Worm (Caenorhabditis elegans) whole organism, L3 larva: ENCODE measurements around the gene Y42H9AR.5.

ENCODE experiments used
- R02D3.7 ChIP-seq: fragments of 150-350 bp; optimal IDR thresholded peaks from 2 replicates; lab custom pipeline; 2014; ENCODE audit warnings: missing biosample characterization, missing genetic modification characterization
- ZK546.5 ChIP-seq: sonication (generic microtip); optimal IDR thresholded peaks from 2 replicates; lab custom pipeline; 2017; ENCODE audit warnings: missing biosample characterization, missing genetic modification characterization
- aly-2 ChIP-seq: fragments of 150-350 bp; optimal IDR thresholded peaks from 2 replicates; lab custom pipeline; 2014; ENCODE audit warnings: missing biosample characterization, missing genetic modification characterization
- ceh-16 ChIP-seq: sonication (generic microtip); optimal IDR thresholded peaks from 2 replicates; lab custom pipeline; 2017; ENCODE audit warnings: missing biosample characterization, missing genetic modification characterization
- ceh-28 ChIP-seq: fragments of 150-350 bp; optimal IDR thresholded peaks from 2 replicates; lab custom pipeline; 2014; ENCODE audit warnings: missing biosample characterization, missing genetic modification reagents, missing genetic modification characterization
- ceh-82 ChIP-seq: fragments of 150-350 bp; optimal IDR thresholded peaks from 2 replicates; lab custom pipeline; 2014; ENCODE audit warnings: missing biosample characterization, missing genetic modification characterization
- ceh-9 ChIP-seq: sonication (generic microtip); optimal IDR thresholded peaks from 2 replicates; lab custom pipeline; 2018; ENCODE audit warnings: missing biosample characterization, missing genetic modification characterization
- daf-12 ChIP-seq: fragments of 150-350 bp; optimal IDR thresholded peaks from 2 replicates; lab custom pipeline; 2014; ENCODE audit warnings: missing biosample characterization, missing genetic modification reagents, missing genetic modification characterization
- egl-5 ChIP-seq: fragments of 150-350 bp; optimal IDR thresholded peaks from 2 replicates; lab custom pipeline; 2017; ENCODE audit warnings: missing biosample characterization, missing genetic modification reagents, missing genetic modification characterization, inconsistent platforms
- elt-1 ChIP-seq: fragments of 150-350 bp; optimal IDR thresholded peaks from 2 replicates; lab custom pipeline; 2014; ENCODE audit warnings: missing biosample characterization, missing genetic modification characterization
- elt-2 ChIP-seq: sonication (generic microtip); optimal IDR thresholded peaks from 2 replicates; lab custom pipeline; 2016; ENCODE audit warnings: missing genetic modification reagents, mild to moderate bottlenecking, missing genetic modification characterization, missing compliant biosample characterization
- eor-1 ChIP-seq, 2 experiments: fragments of 150-350 bp; optimal IDR thresholded peaks; 2 replicates each; lab custom pipeline; 2014 to 2018; ENCODE audit warnings: missing biosample characterization in 2 of 2, missing genetic modification characterization in 2 of 2
- fkh-10 ChIP-seq: sonication (generic microtip); optimal IDR thresholded peaks from 2 replicates; lab custom pipeline; 2017; ENCODE audit warnings: missing biosample characterization, missing genetic modification reagents, missing genetic modification characterization
- fkh-2 ChIP-seq: fragments of 150-350 bp; optimal IDR thresholded peaks from 2 replicates; lab custom pipeline; 2014; ENCODE audit warnings: missing biosample characterization, missing genetic modification reagents, missing genetic modification characterization
- fos-1 ChIP-seq: fragments of 150-350 bp; optimal IDR thresholded peaks from 2 replicates; lab custom pipeline; 2014; ENCODE audit warnings: missing biosample characterization, missing genetic modification characterization
- jun-1 ChIP-seq: fragments of 150-350 bp; optimal IDR thresholded peaks from 2 replicates; lab custom pipeline; 2014; ENCODE audit warnings: missing biosample characterization, missing genetic modification reagents, missing genetic modification characterization
- lin-15B ChIP-seq: fragments of 150-350 bp; optimal IDR thresholded peaks from 2 replicates; lab custom pipeline; 2014; ENCODE audit warnings: missing biosample characterization, missing genetic modification characterization
- lin-39 ChIP-seq: fragments of 150-350 bp; optimal IDR thresholded peaks from 2 replicates; lab custom pipeline; 2018; ENCODE audit warnings: missing biosample characterization, missing genetic modification reagents, missing genetic modification characterization
- mdl-1 ChIP-seq: fragments of 150-350 bp; optimal IDR thresholded peaks from 2 replicates; lab custom pipeline; 2014; ENCODE audit warnings: missing biosample characterization, missing genetic modification characterization
- mml-1 ChIP-seq: fragments of 150-350 bp; sonication (generic microtip); optimal IDR thresholded peaks from 3 replicates; lab custom pipeline; 2014; ENCODE audit warnings: missing biosample characterization, missing genetic modification characterization
- nfya-1 ChIP-seq: sonication (generic microtip); optimal IDR thresholded peaks from 2 replicates; lab custom pipeline; 2017; ENCODE audit warnings: missing genetic modification characterization, mild to moderate bottlenecking, missing compliant biosample characterization, antibody characterized with exemption, moderate library complexity; ENCODE audit not compliant: insufficient read depth
- nhr-23 ChIP-seq: fragments of 150-350 bp; optimal IDR thresholded peaks from 2 replicates; lab custom pipeline; 2014; ENCODE audit warnings: missing biosample characterization, missing genetic modification reagents, missing genetic modification characterization
- nhr-237 ChIP-seq: fragments of 150-350 bp; optimal IDR thresholded peaks from 2 replicates; lab custom pipeline; 2014; ENCODE audit warnings: missing biosample characterization, missing genetic modification characterization
- nhr-25 ChIP-seq: sonication (generic microtip); optimal IDR thresholded peaks from 2 replicates; lab custom pipeline; 2017; ENCODE audit warnings: missing biosample characterization, missing genetic modification characterization
- nhr-43 ChIP-seq: sonication (generic microtip); optimal IDR thresholded peaks from 2 replicates; lab custom pipeline; 2016; ENCODE audit warnings: mild to moderate bottlenecking, missing genetic modification characterization, missing compliant biosample characterization; ENCODE audit not compliant: poor library complexity, severe bottlenecking
- nhr-67 ChIP-seq: fragments of 150-350 bp; optimal IDR thresholded peaks from 2 replicates; lab custom pipeline; 2014; ENCODE audit warnings: missing biosample characterization, missing genetic modification characterization
- nhr-76 ChIP-seq: fragments of 150-350 bp; sonication (generic microtip); optimal IDR thresholded peaks from 5 replicates; lab custom pipeline; 2014; ENCODE audit warnings: missing biosample characterization, missing genetic modification characterization
- pha-4 ChIP-seq: fragments of 150-350 bp; optimal IDR thresholded peaks from 2 replicates; lab custom pipeline; 2014; ENCODE audit warnings: missing biosample characterization, missing genetic modification reagents, missing genetic modification characterization
- pqm-1 ChIP-seq: fragments of 150-350 bp; optimal IDR thresholded peaks from 2 replicates; lab custom pipeline; 2017; ENCODE audit warnings: missing biosample characterization, missing genetic modification characterization, inconsistent platforms
- sea-2 ChIP-seq: fragments of 150-350 bp; sonication (generic microtip); optimal IDR thresholded peaks from 4 replicates; lab custom pipeline; 2014; ENCODE audit warnings: missing biosample characterization, missing genetic modification reagents, missing genetic modification characterization
- skn-1 ChIP-seq: fragments of 150-350 bp; optimal IDR thresholded peaks from 2 replicates; lab custom pipeline; 2014; ENCODE audit warnings: missing biosample characterization, missing genetic modification characterization
- snpc-4 ChIP-seq: fragments of 150-350 bp; optimal IDR thresholded peaks from 2 replicates; lab custom pipeline; 2014; ENCODE audit warnings: missing biosample characterization, missing genetic modification characterization
- unc-39 ChIP-seq: sonication (generic microtip); optimal IDR thresholded peaks from 4 replicates; lab custom pipeline; 2017; ENCODE audit warnings: missing biosample characterization, missing genetic modification characterization
- unc-62 ChIP-seq: fragments of 150-350 bp; sonication (generic microtip); optimal IDR thresholded peaks from 4 replicates; lab custom pipeline; 2014; ENCODE audit warnings: missing biosample characterization, missing genetic modification reagents, missing genetic modification characterization
- zag-1 ChIP-seq: fragments of 150-350 bp; optimal IDR thresholded peaks from 2 replicates; lab custom pipeline; 2014; ENCODE audit warnings: missing biosample characterization, missing genetic modification characterization
- ztf-11 ChIP-seq: fragments of 150-350 bp; optimal IDR thresholded peaks from 2 replicates; lab custom pipeline; 2014; ENCODE audit warnings: missing biosample characterization, missing genetic modification characterization

Y42H9AR.5 gene

DNA sequence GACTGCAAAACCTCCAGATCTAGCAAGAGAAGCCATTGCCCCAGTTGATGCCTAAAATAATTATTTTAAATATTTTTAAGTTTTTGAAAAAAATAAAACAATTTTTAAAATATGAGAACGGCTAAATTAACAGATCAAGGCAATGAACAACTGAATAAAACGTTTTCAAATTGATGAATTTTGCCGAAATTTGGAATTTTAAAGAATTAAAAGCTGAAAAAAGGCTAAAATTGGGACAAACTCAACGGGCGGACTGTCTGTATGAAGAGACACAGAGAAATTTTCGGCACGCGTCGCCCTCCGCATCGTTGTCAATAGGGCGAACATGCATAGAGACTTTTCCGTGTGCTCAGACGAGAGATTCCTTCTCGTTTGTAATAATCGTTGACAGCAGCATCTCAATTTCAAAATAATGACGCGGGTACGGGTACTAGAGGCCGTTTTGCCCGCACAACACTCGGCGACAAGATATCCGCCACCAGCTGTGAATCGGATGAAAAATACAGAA, 33.7 kb downstream of the Y42H9AR.5 start, which contains the start of the genes isp-1 and islo-1 (continued):
- no peak for TF ChIP-seq nhr-76
- TF ChIP-seq R02D3.7 = no peak
- peak; percentile 49 for TF ChIP-seq elt-2 (tag; lab: Kevin White, UChicago)
- peak; percentile 39 for TF ChIP-seq pqm-1
- TF ChIP-seq sea-2 (GFP tag; lab: Kevin White, UChicago) = no peak
- TF ChIP-seq nhr-67 (tag; lab: Kevin White, UChicago) = no peak
- TF ChIP-seq nfya-1 (tag; lab: Kevin White, UChicago) = peak; percentile 72
- TF ChIP-seq mml-1 (tag; lab: Kevin White, UChicago) = no peak
- TF ChIP-seq snpc-4 (tag; lab: Kevin White, UChicago) = peak; percentile 71
- TF ChIP-seq nhr-23 = peak; percentile 53
- peak; percentile 88 for TF ChIP-seq lin-15B (tag; lab: Kevin White, UChicago)
- TF ChIP-seq zag-1 (tag; lab: Kevin White, UChicago) = no peak
- TF ChIP-seq, all 47 proteins: peak for 10

DNA sequence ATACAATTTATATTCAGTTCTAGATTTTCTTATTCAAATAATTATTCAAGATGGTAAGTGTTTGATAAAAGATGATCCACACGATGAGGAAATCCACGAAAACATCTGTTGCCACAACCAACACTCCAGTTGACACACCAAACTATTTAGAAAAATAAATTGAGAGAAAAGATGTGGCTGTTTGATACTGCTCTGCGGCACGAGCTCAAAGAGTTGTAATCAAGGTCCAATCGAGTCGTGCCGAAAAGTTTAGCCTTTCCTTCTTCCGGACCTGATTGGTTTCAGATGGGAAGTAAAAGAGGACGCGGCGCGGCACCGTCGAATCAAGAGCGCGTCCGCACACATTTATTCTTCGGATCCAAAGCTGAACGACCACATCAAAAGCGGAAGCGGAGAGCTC, 34.2 kb downstream of the Y42H9AR.5 start:
- no peak for TF ChIP-seq aly-2 (tag; lab: Kevin White, UChicago)
- no peak for TF ChIP-seq nhr-76
- TF ChIP-seq ceh-16 (tag; lab: Kevin White, UChicago) = no peak
- TF ChIP-seq elt-1 = no peak
- no peak for TF ChIP-seq ceh-82 (tag; lab: Kevin White, UChicago)
- TF ChIP-seq nhr-43 (tag; lab: Kevin White, UChicago) = no peak
- no peak for TF ChIP-seq nhr-67 (tag; lab: Kevin White, UChicago)
- TF ChIP-seq nfya-1 (tag; lab: Kevin White, UChicago) = no peak
- TF ChIP-seq daf-12 (tag; lab: Kevin White, UChicago) = no peak
- TF ChIP-seq sea-2 (GFP tag; lab: Kevin White, UChicago) = no peak
- TF ChIP-seq ZK546.5 = no peak
- no peak for TF ChIP-seq lin-39 (tag; lab: Kevin White, UChicago)
- TF ChIP-seq unc-62 (GFP tag; lab: Kevin White, UChicago) = no peak

DNA sequence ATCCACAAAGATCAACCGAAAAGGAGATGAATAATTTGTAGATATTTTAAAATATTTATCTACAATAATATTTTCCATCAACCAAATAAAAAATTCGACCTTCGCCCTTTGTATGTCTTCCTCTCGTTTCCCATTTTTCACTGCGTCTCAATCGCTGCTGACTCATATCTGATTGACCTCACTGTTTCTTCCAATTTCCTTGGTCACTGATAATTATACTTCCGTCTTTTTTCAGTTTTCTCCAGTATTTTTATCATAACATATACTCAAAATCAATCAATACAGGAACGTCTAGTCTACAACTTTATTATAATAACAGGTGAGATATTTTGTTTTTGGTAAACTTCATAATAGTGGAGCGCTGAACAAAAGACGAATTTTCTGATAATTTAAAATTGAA, 36.7 kb downstream of the Y42H9AR.5 start, which contains the start of gene pmk-3:
Gene pmk-3 (plus strand): TSS at position 236 of the 400 bp plus-strand sequence.
- TF ChIP-seq lin-39 (tag; lab: Kevin White, UChicago) = no peak
- peak; percentile 11 for TF ChIP-seq jun-1
- no peak for TF ChIP-seq unc-62 (GFP tag; lab: Kevin White, UChicago)
- TF ChIP-seq pqm-1 = no peak
- no peak for TF ChIP-seq ceh-9 (tag; lab: Kevin White, UChicago)
- TF ChIP-seq nhr-67 (tag; lab: Kevin White, UChicago) = no peak
- peak; percentile 9 for TF ChIP-seq pha-4 (tag; lab: Kevin White, UChicago)
- TF ChIP-seq nhr-43 (tag; lab: Kevin White, UChicago) = no peak
- no peak for TF ChIP-seq nhr-237 (tag; lab: Kevin White, UChicago)
- peak; percentile 13 for TF ChIP-seq ceh-28
- no peak for TF ChIP-seq fos-1
- TF ChIP-seq egl-5 = no peak
- peak; percentile 61 for TF ChIP-seq elt-2 (tag; lab: Kevin White, UChicago)
- TF ChIP-seq nhr-23 = peak; percentile 54
- TF ChIP-seq nhr-76 = no peak
- TF ChIP-seq ceh-16 (tag; lab: Kevin White, UChicago) = no peak

DNA sequence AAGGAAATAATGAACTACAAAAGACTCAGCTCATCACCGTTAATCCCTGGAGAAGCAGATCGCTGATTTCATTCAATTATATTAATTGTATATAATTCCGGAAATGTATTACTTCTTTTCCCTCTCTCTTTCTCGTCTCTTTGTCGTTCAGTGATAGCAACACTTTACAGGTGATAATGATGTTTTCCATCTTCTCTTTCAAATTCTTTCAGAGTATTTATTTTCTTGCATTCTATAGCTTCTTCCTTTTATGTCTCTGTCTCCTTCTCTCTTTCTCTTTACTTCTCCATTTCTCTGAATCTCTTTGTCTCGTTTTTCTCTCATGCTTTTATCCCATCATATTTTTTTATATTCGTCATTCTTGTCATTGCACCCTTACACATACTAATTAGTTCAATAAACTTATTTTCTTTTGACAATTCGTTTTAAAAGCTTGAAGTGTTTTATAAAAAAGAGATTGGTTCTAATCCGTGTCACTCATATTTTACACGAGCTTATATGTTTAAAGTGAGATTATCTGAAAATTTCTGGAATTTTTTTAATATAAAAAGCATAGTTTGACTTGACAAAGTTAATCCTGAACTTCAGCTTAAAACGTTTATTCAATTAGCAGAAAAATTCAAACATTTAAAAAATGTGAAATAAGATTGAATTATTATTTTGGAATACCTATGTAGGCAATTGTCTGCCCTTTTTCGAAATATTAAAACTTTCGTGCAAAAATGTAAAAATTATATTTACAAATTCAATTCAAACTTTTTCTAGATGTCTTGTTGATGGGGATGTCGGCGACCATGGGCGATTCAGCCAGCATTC, 40.6 kb downstream of the Y42H9AR.5 start, which contains the start of gene pmk-2:
Gene pmk-2 (plus strand): TSS at position 766 of the 816 bp plus-strand sequence.
- no peak for TF ChIP-seq mdl-1 (tag; lab: Kevin White, UChicago)
- no peak for TF ChIP-seq nhr-23
- TF ChIP-seq R02D3.7 = no peak
- TF ChIP-seq nhr-237 (tag; lab: Kevin White, UChicago) = no peak
- TF ChIP-seq ceh-82 (tag; lab: Kevin White, UChicago) = no peak
- TF ChIP-seq jun-1 = peak; percentile 3
- no peak for TF ChIP-seq fkh-2 (tag; lab: Kevin White, UChicago)
- TF ChIP-seq elt-2 (tag; lab: Kevin White, UChicago) = peak; percentile 40
- no peak for TF ChIP-seq eor-1 (tag; optimal IDR thresholded peaks at IDR 0.05; lab: Kevin White, UChicago)
- peak; percentile 14 for TF ChIP-seq skn-1 (tag; lab: Kevin White, UChicago)
- TF ChIP-seq zag-1 (tag; lab: Kevin White, UChicago) = no peak
- TF ChIP-seq unc-39 = no peak
- TF ChIP-seq ceh-16 (tag; lab: Kevin White, UChicago) = no peak
- TF ChIP-seq nfya-1 (tag; lab: Kevin White, UChicago) = peak; percentile 29
- no peak for TF ChIP-seq nhr-67 (tag; lab: Kevin White, UChicago)
- TF ChIP-seq fkh-10 (GFP tag; lab: Kevin White, UChicago) = no peak
- TF ChIP-seq lin-15B (tag; lab: Kevin White, UChicago) = no peak
- TF ChIP-seq ztf-11 = no peak
- TF ChIP-seq ceh-28 = no peak
- no peak for TF ChIP-seq ceh-9 (tag; lab: Kevin White, UChicago)
- no peak for TF ChIP-seq nhr-25 (tag; lab: Kevin White, UChicago)
- no peak for TF ChIP-seq mml-1 (tag; lab: Kevin White, UChicago)
